Worm (Caenorhabditis elegans) whole organism, L1 larva: ENCODE measurements around the gene bath-45.

Source experiments
- alr-1 ChIP-seq: fragments of 200-800 bp; sonication (Bioruptor generic); optimal IDR thresholded peaks from 2 replicates; lab custom pipeline; 2018; ENCODE audit warnings: borderline replicate concordance, mild to moderate bottlenecking, missing genetic modification characterization, missing compliant biosample characterization
- ama-1 ChIP-seq: fragments of 150-350 bp; optimal IDR thresholded peaks from 2 replicates; lab custom pipeline; 2014
- ces-1 ChIP-seq: fragments of 150-350 bp; optimal IDR thresholded peaks from 2 replicates; lab custom pipeline; 2014; ENCODE audit warnings: missing biosample characterization, missing genetic modification reagents, missing genetic modification characterization
- elt-2 ChIP-seq: sonication (generic microtip); optimal IDR thresholded peaks from 2 replicates; lab custom pipeline; 2016; ENCODE audit warnings: missing genetic modification characterization, mild to moderate bottlenecking, inconsistent platforms, missing compliant biosample characterization, missing genetic modification reagents
- hlh-17 ChIP-seq: fragments of 200-800 bp; sonication (Bioruptor generic); optimal IDR thresholded peaks from 2 replicates; lab custom pipeline; 2018; ENCODE audit warnings: missing genetic modification characterization, mild to moderate bottlenecking, missing compliant biosample characterization, moderate library complexity, borderline replicate concordance
- lsy-2 ChIP-seq, 2 experiments: fragments of 150-350 bp; optimal IDR thresholded peaks; 2 replicates each; lab custom pipeline; 2014; ENCODE audit warnings: missing biosample characterization in 2 of 2, missing genetic modification characterization in 2 of 2
- mep-1 ChIP-seq: fragments of 150-350 bp; optimal IDR thresholded peaks from 2 replicates; lab custom pipeline; 2014; ENCODE audit warnings: missing biosample characterization, missing genetic modification characterization
- nhr-47 ChIP-seq: sonication (generic microtip); optimal IDR thresholded peaks from 2 replicates; lab custom pipeline; 2016; ENCODE audit warnings: mild to moderate bottlenecking, missing genetic modification characterization, moderate library complexity, missing compliant biosample characterization
- ztf-4 ChIP-seq: fragments of 150-350 bp; optimal IDR thresholded peaks from 2 replicates; lab custom pipeline; 2014; ENCODE audit warnings: missing biosample characterization, missing genetic modification characterization

DNA sequence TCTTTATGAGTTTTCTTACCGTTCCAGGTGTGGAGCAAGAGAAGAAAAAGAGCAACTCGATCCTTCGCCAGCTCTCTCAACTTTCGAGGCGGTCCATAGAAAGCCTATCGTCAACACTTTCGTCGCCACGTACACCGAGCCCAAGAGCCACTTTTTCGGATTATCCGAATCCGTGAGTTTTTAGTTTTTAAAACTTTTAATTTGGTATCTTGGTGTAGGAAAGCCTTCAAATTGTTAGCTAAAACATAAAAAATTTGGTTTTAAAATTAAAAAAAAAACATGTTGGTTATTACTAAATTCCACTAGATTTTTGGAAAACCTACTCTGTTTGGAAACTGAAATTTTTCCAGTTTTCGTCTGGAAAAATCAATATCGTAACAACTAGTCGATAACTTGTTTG lies 49.1 kb upstream of the bath-45 start:
- TF ChIP-seq ces-1 (GFP tag; lab: Kevin White, UChicago) (no peak), ama-1 (lab: Kevin White, UChicago) (no peak), mep-1 (tag; lab: Kevin White, UChicago) (no peak), nhr-47 (tag; lab: Kevin White, UChicago) (no peak), ztf-4 (tag; lab: Kevin White, UChicago) (no peak), lsy-2 (tag; optimal IDR thresholded peaks at IDR 0.05; lab: Kevin White, UChicago) (no peak), elt-2 (tag; lab: Kevin White, UChicago) (no peak), alr-1 (no peak), hlh-17 (GFP tag; lab: Kevin White, UChicago) (no peak)
